Fruit fly (Drosophila melanogaster) whole organism, embryonic: ENCODE measurements around the gene Lsd-1.
A peak's percentile ranks its signal among the peaks of the same experiment; 100 is the strongest.

Experiments
- Atf6 ChIP-seq: fragments of 200-800 bp; sonication (Bioruptor generic); IDR thresholded peaks from 2 replicates; pipeline ENCODE4 v1.3.6; 2022; ENCODE audit warnings: missing biosample characterization, missing genetic modification characterization
- B-H1 ChIP-seq: fragments of 200-800 bp; sonication (Bioruptor generic); IDR thresholded peaks from 3 replicates; pipeline ENCODE4 v1.3.6; 2022; ENCODE audit warnings: missing biosample characterization, missing genetic modification characterization
- Bteb2 ChIP-seq: fragments of 200-800 bp; sonication (Bioruptor generic); optimal IDR thresholded peaks from 2 replicates; lab custom pipeline; 2016; ENCODE audit warnings: missing biosample characterization, missing genetic modification characterization
- C15 ChIP-seq: fragments of 200-800 bp; sonication (Bioruptor generic); IDR thresholded peaks from 3 replicates; pipeline ENCODE4 v1.3.6; 2022; ENCODE audit warnings: missing biosample characterization, missing genetic modification characterization
- CG10147 ChIP-seq: fragments of 200-800 bp; sonication (Bioruptor generic); optimal IDR thresholded peaks from 2 replicates; lab custom pipeline; 2019; ENCODE audit warnings: missing biosample characterization, mild to moderate bottlenecking, missing genetic modification characterization, moderate library complexity
- CG12155 ChIP-seq: fragments of 200-800 bp; sonication (Bioruptor generic); optimal IDR thresholded peaks from 3 replicates; lab custom pipeline; 2016; ENCODE audit warnings: missing biosample characterization, missing genetic modification characterization
- CG13123 ChIP-seq: fragments of 200-800 bp; sonication (Bioruptor generic); optimal IDR thresholded peaks from 2 replicates; lab custom pipeline; 2016; ENCODE audit warnings: missing biosample characterization, missing genetic modification characterization
- CG13775 ChIP-seq: fragments of 200-800 bp; sonication (Bioruptor generic); optimal IDR thresholded peaks from 3 replicates; lab custom pipeline; 2017; ENCODE audit warnings: missing biosample characterization, mild to moderate bottlenecking, missing genetic modification characterization
- CG14710 ChIP-seq: fragments of 200-800 bp; sonication (Bioruptor generic); optimal IDR thresholded peaks from 3 replicates; lab custom pipeline; 2019; ENCODE audit warnings: missing biosample characterization, mild to moderate bottlenecking, missing genetic modification characterization, moderate library complexity
- CG16813 ChIP-seq: fragments of 200-800 bp; sonication (Bioruptor generic); IDR thresholded peaks from 3 replicates; pipeline ENCODE4 v1.3.6; 2022; ENCODE audit warnings: missing biosample characterization, missing genetic modification characterization; ENCODE audit not compliant: partially characterized antibody
- CG16815 ChIP-seq: fragments of 200-800 bp; sonication (Bioruptor generic); optimal IDR thresholded peaks from 3 replicates; lab custom pipeline; 2017; ENCODE audit warnings: missing biosample characterization, mild to moderate bottlenecking, missing genetic modification characterization
- CG16863 ChIP-seq: fragments of 200-800 bp; sonication (Bioruptor generic); optimal IDR thresholded peaks from 3 replicates; lab custom pipeline; 2016; ENCODE audit warnings: missing biosample characterization, missing genetic modification characterization
- CG17802 ChIP-seq: fragments of 200-800 bp; sonication (Bioruptor generic); optimal IDR thresholded peaks from 2 replicates; lab custom pipeline; 2018; ENCODE audit warnings: missing biosample characterization, mild to moderate bottlenecking, missing genetic modification characterization, moderate library complexity
- CG2712 ChIP-seq: fragments of 200-800 bp; optimal IDR thresholded peaks from 3 replicates; lab custom pipeline; 2019; ENCODE audit warnings: missing biosample characterization, mild to moderate bottlenecking, missing genetic modification characterization, moderate library complexity
- CG34376 ChIP-seq: fragments of 200-800 bp; sonication (Bioruptor generic); optimal IDR thresholded peaks from 2 replicates; lab custom pipeline; 2018; ENCODE audit warnings: missing biosample characterization, mild to moderate bottlenecking, missing genetic modification characterization
- CG3847 ChIP-seq: fragments of 200-800 bp; sonication (Bioruptor generic); IDR thresholded peaks from 2 replicates; pipeline ENCODE4 v1.3.6; 2022; ENCODE audit warnings: missing biosample characterization, missing genetic modification characterization
- CG4360 ChIP-seq: fragments of 200-800 bp; sonication (Bioruptor generic); IDR thresholded peaks from 2 replicates; pipeline ENCODE4 v1.3.6; 2022; ENCODE audit warnings: missing biosample characterization, missing genetic modification characterization
- CG4854 ChIP-seq: fragments of 200-800 bp; sonication (Bioruptor generic); optimal IDR thresholded peaks from 2 replicates; lab custom pipeline; 2016; ENCODE audit warnings: missing biosample characterization, missing genetic modification characterization, inconsistent platforms
- CG6654 ChIP-seq: fragments of 200-800 bp; sonication (Bioruptor generic); optimal IDR thresholded peaks from 2 replicates; lab custom pipeline; 2017; ENCODE audit warnings: missing biosample characterization, mild to moderate bottlenecking, missing genetic modification characterization
- CG8765 ChIP-seq: fragments of 200-800 bp; sonication (Bioruptor generic); IDR thresholded peaks from 2 replicates; pipeline ENCODE4 v1.3.6; 2022; ENCODE audit warnings: missing biosample characterization, missing genetic modification characterization
- CG8944 ChIP-seq: fragments of 200-800 bp; sonication (Bioruptor generic); optimal IDR thresholded peaks from 3 replicates; lab custom pipeline; 2016; ENCODE audit warnings: missing biosample characterization, missing genetic modification characterization
- HmgZ ChIP-seq: fragments of 200-800 bp; sonication (Bioruptor generic); optimal IDR thresholded peaks from 2 replicates; lab custom pipeline; 2018; ENCODE audit warnings: missing biosample characterization, mild to moderate bottlenecking, missing genetic modification characterization
- NC2α ChIP-seq: fragments of 200-800 bp; sonication (Bioruptor generic); optimal IDR thresholded peaks from 2 replicates; lab custom pipeline; 2016; ENCODE audit warnings: missing biosample characterization, missing genetic modification characterization
- Sox100B ChIP-seq: fragments of 200-800 bp; sonication (Bioruptor generic); optimal IDR thresholded peaks from 3 replicates; lab custom pipeline; 2018; ENCODE audit warnings: missing biosample characterization, mild to moderate bottlenecking, missing genetic modification characterization
- Xrp1 ChIP-seq: fragments of 200-800 bp; sonication (Bioruptor generic); IDR thresholded peaks from 2 replicates; pipeline ENCODE4 v1.3.6; 2022; ENCODE audit warnings: missing biosample characterization, missing genetic modification characterization
- abd-A ChIP-seq: fragments of 200-800 bp; sonication (Bioruptor generic); optimal IDR thresholded peaks from 3 replicates; lab custom pipeline; 2019; ENCODE audit warnings: missing biosample characterization, mild to moderate bottlenecking, missing genetic modification characterization, moderate library complexity
- aop ChIP-seq: fragments of 200-800 bp; sonication (Bioruptor generic); IDR thresholded peaks from 2 replicates; pipeline ENCODE4 v1.3.6; 2022; ENCODE audit warnings: missing biosample characterization, missing genetic modification characterization
- ap ChIP-seq: fragments of 200-800 bp; sonication (Bioruptor generic); IDR thresholded peaks from 2 replicates; pipeline ENCODE4 v1.3.6; 2022; ENCODE audit warnings: missing biosample characterization, missing genetic modification characterization
- br ChIP-seq: fragments of >200 bp; optimal IDR thresholded peaks from 2 replicates; lab custom pipeline; 2017
- cwo ChIP-seq: fragments of 200-800 bp; sonication (Bioruptor generic); optimal IDR thresholded peaks from 3 replicates; lab custom pipeline; 2017; ENCODE audit warnings: missing biosample characterization, missing genetic modification characterization, mild to moderate bottlenecking, moderate library complexity, missing genetic modification reagents
- gce ChIP-seq: fragments of 200-800 bp; sonication (Bioruptor generic); IDR thresholded peaks from 3 replicates; pipeline ENCODE4 v1.3.6; 2022; ENCODE audit warnings: missing biosample characterization, missing genetic modification characterization
- hth ChIP-seq: fragments of >200 bp; optimal IDR thresholded peaks from 2 replicates; lab custom pipeline; 2017; ENCODE audit warnings: inconsistent platforms
- jigr1 ChIP-seq: fragments of 200-800 bp; sonication (Bioruptor generic); IDR thresholded peaks from 3 replicates; pipeline ENCODE4 v1.3.6; 2022; ENCODE audit warnings: missing biosample characterization, missing genetic modification characterization
- nau ChIP-seq: fragments of 200-800 bp; sonication (Bioruptor generic); optimal IDR thresholded peaks from 3 replicates; lab custom pipeline; 2017; ENCODE audit warnings: missing biosample characterization, mild to moderate bottlenecking, missing genetic modification characterization, missing genetic modification reagents
- nom ChIP-seq: fragments of 200-800 bp; sonication (Bioruptor generic); optimal IDR thresholded peaks from 2 replicates; lab custom pipeline; 2017; ENCODE audit warnings: missing biosample characterization, missing genetic modification characterization, mild to moderate bottlenecking, moderate library complexity, missing genetic modification reagents
- otp ChIP-seq: fragments of 200-800 bp; sonication (Bioruptor generic); IDR thresholded peaks from 3 replicates; pipeline ENCODE4, ENCODE4 v1.3.6; 2022; ENCODE audit warnings: missing biosample characterization, missing genetic modification characterization
- pb ChIP-seq: fragments of 200-800 bp; sonication (Bioruptor generic); optimal IDR thresholded peaks from 3 replicates; lab custom pipeline; 2016; ENCODE audit warnings: missing biosample characterization, missing genetic modification characterization
- pho ChIP-seq: fragments of 200-800 bp; sonication (Bioruptor generic); optimal IDR thresholded peaks from 2 replicates; lab custom pipeline; 2016; ENCODE audit warnings: missing biosample characterization, missing genetic modification characterization
- pum ChIP-seq: fragments of 200-800 bp; sonication (Bioruptor generic); optimal IDR thresholded peaks from 2 replicates; lab custom pipeline; 2016; ENCODE audit warnings: missing biosample characterization, missing genetic modification characterization
- ranshi ChIP-seq: fragments of 200-800 bp; sonication (Bioruptor generic); IDR thresholded peaks from 2 replicates; pipeline ENCODE4 v1.3.6; 2022; ENCODE audit warnings: missing biosample characterization, missing genetic modification characterization
- sim ChIP-seq: fragments of 200-800 bp; sonication (Bioruptor generic); IDR thresholded peaks from 2 replicates; pipeline ENCODE4 v1.3.6; 2022; ENCODE audit warnings: missing biosample characterization, missing genetic modification characterization
- sisA ChIP-seq: fragments of 200-800 bp; sonication (Bioruptor generic); IDR thresholded peaks from 2 replicates; pipeline ENCODE4 v1.3.6; 2022; ENCODE audit warnings: missing biosample characterization, missing genetic modification characterization
- sna ChIP-seq: fragments of 200-800 bp; sonication (Bioruptor generic); IDR thresholded peaks from 2 replicates; pipeline ENCODE4 v1.3.6; 2022; ENCODE audit warnings: missing biosample characterization, missing genetic modification characterization; ENCODE audit not compliant: partially characterized antibody
- sob ChIP-seq: fragments of 200-800 bp; sonication (Bioruptor generic); IDR thresholded peaks from 2 replicates; pipeline ENCODE4 v1.3.6; 2022; ENCODE audit warnings: missing biosample characterization, missing genetic modification characterization
- sr ChIP-seq: fragments of 200-800 bp; sonication (Bioruptor generic); IDR thresholded peaks from 3 replicates; pipeline ENCODE4 v1.3.6; 2022; ENCODE audit warnings: missing biosample characterization, missing genetic modification characterization
- tup ChIP-seq: fragments of 200-800 bp; sonication (Bioruptor generic); optimal IDR thresholded peaks from 2 replicates; lab custom pipeline; 2016; ENCODE audit warnings: missing biosample characterization, mild to moderate bottlenecking, missing genetic modification characterization, moderate library complexity
- unpg ChIP-seq: fragments of 200-800 bp; sonication (Bioruptor generic); optimal IDR thresholded peaks from 3 replicates; lab custom pipeline; 2018; ENCODE audit warnings: missing biosample characterization, mild to moderate bottlenecking, missing genetic modification characterization, moderate library complexity
- vfl ChIP-seq: fragments of 200-800 bp; sonication (Bioruptor generic); optimal IDR thresholded peaks from 2 replicates; lab custom pipeline; 2016; ENCODE audit warnings: missing biosample characterization, missing genetic modification characterization
- vvl ChIP-seq: fragments of 200-800 bp; sonication (Bioruptor generic); IDR thresholded peaks from 2 replicates; pipeline ENCODE4 v1.3.6; 2022; ENCODE audit warnings: missing biosample characterization, missing genetic modification characterization
- wor ChIP-seq: fragments of 200-800 bp; sonication (Bioruptor generic); IDR thresholded peaks from 2 replicates; pipeline ENCODE4 v1.3.6; 2022; ENCODE audit warnings: missing biosample characterization, missing genetic modification characterization

The Lsd-1 gene

dm6 chr3R:23740968-23741367 lies 22.7 kb upstream of the Lsd-1 start (continued):
- no peak for TF ChIP-seq CG4360

dm6 chr3R:23747446-23747845 lies 16.2 kb upstream of the Lsd-1 start:
- TF ChIP-seq sim (GFP tag; lab: Robert Waterston, UW), result no peak
- TF ChIP-seq CG13123, result no peak
- TF ChIP-seq sob (GFP tag; lab: Robert Waterston, UW), result no peak
- TF ChIP-seq C15, result no peak
- no peak for TF ChIP-seq CG14710 (tag; lab: Kevin White, UChicago)
- TF ChIP-seq sisA (GFP tag; lab: Robert Waterston, UW), result no peak
- peak; percentile 57 for TF ChIP-seq cwo
- TF ChIP-seq ap (GFP tag; lab: Robert Waterston, UW), result no peak
- TF ChIP-seq otp (GFP tag; lab: Robert Waterston, UW), result peak; percentile 31; the same call in 1 of the 3 replicates
- TF ChIP-seq B-H1 (GFP tag; lab: Robert Waterston, UW), result no peak

- no peak for TF ChIP-seq CG16815
- TF ChIP-seq vfl (GFP tag; lab: Kevin White, UChicago), result peak; percentile 68
- no peak for TF ChIP-seq Atf6
- peak; percentile 70 for TF ChIP-seq vvl (GFP tag; lab: Robert Waterston, UW)
- peak; percentile 82 for TF ChIP-seq CG14710 (tag; lab: Kevin White, UChicago)
- TF ChIP-seq pho (GFP tag; lab: Kevin White, UChicago), result peak; percentile 75
- TF ChIP-seq CG6654 (GFP tag; lab: Kevin White, UChicago), result no peak
- TF ChIP-seq CG3847, result peak; percentile 76
- no peak for TF ChIP-seq Xrp1 (GFP tag; lab: Robert Waterston, UW)
- TF ChIP-seq pb, result peak; percentile 36
- TF ChIP-seq CG13775 (GFP tag; lab: Kevin White, UChicago), result no peak
- TF ChIP-seq Sox100B (GFP tag; lab: Kevin White, UChicago), result no peak
- TF ChIP-seq unpg, result no peak
- TF ChIP-seq CG8765 (GFP tag; lab: Robert Waterston, UW), result no peak
- peak; percentile 62 for TF ChIP-seq nom (GFP tag; lab: Kevin White, UChicago)
- peak; percentile 26 for TF ChIP-seq CG8944 (GFP tag; lab: Kevin White, UChicago)
- no peak for TF ChIP-seq CG17802
- TF ChIP-seq pum (GFP tag; lab: Kevin White, UChicago), result peak; percentile 34
- peak; percentile 62 for TF ChIP-seq CG4854
- no peak for TF ChIP-seq wor (GFP tag; lab: Robert Waterston, UW)
- TF ChIP-seq jigr1 (GFP tag; lab: Robert Waterston, UW), result no peak
- TF ChIP-seq sna (GFP tag; lab: Robert Waterston, UW), result peak; percentile 68
- TF ChIP-seq br (lab: Kevin White, UChicago), result no peak
- TF ChIP-seq sr, result no peak
- peak; percentile 61 for TF ChIP-seq CG12155 (GFP tag; lab: Kevin White, UChicago)
- TF ChIP-seq nau (GFP tag; lab: Kevin White, UChicago), result no peak
- peak; percentile 31 for TF ChIP-seq CG2712 (tag; lab: Kevin White, UChicago)
- TF ChIP-seq ranshi (GFP tag; lab: Robert Waterston, UW), result no peak
- no peak for TF ChIP-seq hth (lab: Kevin White, UChicago)
- peak; percentile 10 for TF ChIP-seq CG10147 (GFP tag; lab: Kevin White, UChicago)
- no peak for TF ChIP-seq CG16863 (GFP tag; lab: Kevin White, UChicago)
- peak; percentile 59 for TF ChIP-seq CG34376 (GFP tag; lab: Kevin White, UChicago)
- TF ChIP-seq aop, result no peak
- no peak for TF ChIP-seq tup
- TF ChIP-seq NC2α (GFP tag; lab: Kevin White, UChicago), result peak; percentile 31
- peak; percentile 60 for TF ChIP-seq Bteb2 (GFP tag; lab: Kevin White, UChicago)
- TF ChIP-seq CG16813, result peak; percentile 79
- no peak for TF ChIP-seq abd-A (tag; lab: Kevin White, UChicago)
- peak; percentile 17; the same call in 1 of the 3 replicates for TF ChIP-seq gce
- peak; percentile 89 for TF ChIP-seq HmgZ (tag; lab: Kevin White, UChicago)
Measured at dm6 chr3R:23752728-23753127, 10.9 kb upstream of the Lsd-1 start, which contains the start of the genes RanBP3 and Rpt5. Gene RanBP3 (minus strand): TSS chr3R:23752834. Gene Rpt5 (plus strand): TSS chr3R:23752876.
